Fruit fly (Drosophila melanogaster) whole organism, embryonic: ENCODE data around the gene CG43137.

Experiments used
- Ada2b ChIP-seq: fragments of 200-800 bp; sonication (Bioruptor generic); IDR thresholded peaks from 2 replicates; pipeline ENCODE4 v1.3.6; 2022; ENCODE audit warnings: missing biosample characterization, missing genetic modification characterization
- CG10209 ChIP-seq: fragments of 200-800 bp; sonication (Bioruptor generic); optimal IDR thresholded peaks from 3 replicates; lab custom pipeline; 2017; ENCODE audit warnings: missing biosample characterization, mild to moderate bottlenecking, missing genetic modification characterization, missing genetic modification reagents
- CG1024 ChIP-seq: fragments of 200-800 bp; sonication (Bioruptor generic); IDR thresholded peaks from 2 replicates; pipeline ENCODE4 v1.3.6; 2022; ENCODE audit warnings: missing biosample characterization, missing genetic modification characterization
- CG10267 ChIP-seq: fragments of 200-800 bp; sonication (Bioruptor generic); optimal IDR thresholded peaks from 2 replicates; lab custom pipeline; 2018; ENCODE audit warnings: missing biosample characterization, mild to moderate bottlenecking, missing genetic modification characterization, moderate library complexity
- CG10321 ChIP-seq: fragments of 200-800 bp; sonication (Bioruptor generic); IDR thresholded peaks from 2 replicates; pipeline ENCODE4 v1.3.6; 2022; ENCODE audit warnings: missing biosample characterization, missing genetic modification characterization
- CG13296 ChIP-seq: fragments of 200-800 bp; sonication (Bioruptor generic); optimal IDR thresholded peaks from 3 replicates; lab custom pipeline; 2018; ENCODE audit warnings: missing biosample characterization, mild to moderate bottlenecking, missing genetic modification characterization
- CG14014 ChIP-seq: fragments of 200-800 bp; sonication (Bioruptor generic); IDR thresholded peaks from 2 replicates; pipeline ENCODE4 v1.3.6; 2022; ENCODE audit warnings: missing biosample characterization, missing genetic modification characterization
- CG17328 ChIP-seq: fragments of 200-800 bp; sonication (Bioruptor generic); IDR thresholded peaks from 2 replicates; pipeline ENCODE4 v1.3.6; 2022; ENCODE audit warnings: missing biosample characterization, missing genetic modification characterization
- CG17359 ChIP-seq: fragments of 200-800 bp; sonication (Bioruptor generic); optimal IDR thresholded peaks from 3 replicates; lab custom pipeline; 2018; ENCODE audit warnings: missing biosample characterization, mild to moderate bottlenecking, missing genetic modification characterization, moderate library complexity
- CG1792 ChIP-seq: fragments of 200-800 bp; sonication (Bioruptor generic); optimal IDR thresholded peaks from 2 replicates; lab custom pipeline; 2016; ENCODE audit warnings: missing biosample characterization, missing genetic modification characterization
- CG18262 ChIP-seq: fragments of 200-800 bp; optimal IDR thresholded peaks from 3 replicates; lab custom pipeline; 2019; ENCODE audit warnings: missing biosample characterization, mild to moderate bottlenecking, missing genetic modification characterization, moderate library complexity
- CG18476 ChIP-seq: fragments of 200-800 bp; sonication (Bioruptor generic); optimal IDR thresholded peaks from 2 replicates; lab custom pipeline; 2016; ENCODE audit warnings: missing biosample characterization, mild to moderate bottlenecking, missing genetic modification characterization
- CG30431 ChIP-seq: fragments of 200-800 bp; sonication (Bioruptor generic); optimal IDR thresholded peaks from 2 replicates; lab custom pipeline; 2017; ENCODE audit warnings: missing biosample characterization, missing genetic modification characterization
- CG32767 ChIP-seq: fragments of 200-800 bp; sonication (Bioruptor generic); IDR thresholded peaks from 2 replicates; pipeline ENCODE4 v1.3.6; 2022; ENCODE audit warnings: missing biosample characterization, missing genetic modification characterization
- CG32772 ChIP-seq: fragments of 200-800 bp; sonication (Bioruptor generic); IDR thresholded peaks from 2 replicates; pipeline ENCODE4 v1.3.6; 2022; ENCODE audit warnings: missing biosample characterization, missing genetic modification characterization
- CG4820 ChIP-seq: fragments of 200-800 bp; sonication (Bioruptor generic); optimal IDR thresholded peaks from 3 replicates; lab custom pipeline; 2016; ENCODE audit warnings: missing biosample characterization, missing genetic modification characterization
- CG6254 ChIP-seq: fragments of 200-800 bp; sonication (Bioruptor generic); optimal IDR thresholded peaks from 3 replicates; lab custom pipeline; 2017; ENCODE audit warnings: mild to moderate bottlenecking, missing biosample characterization, missing genetic modification reagents, missing genetic modification characterization
- CG8089 ChIP-seq: fragments of 200-800 bp; sonication (Bioruptor generic); optimal IDR thresholded peaks from 3 replicates; lab custom pipeline; 2016; ENCODE audit warnings: missing biosample characterization, missing genetic modification characterization
- CG8765 ChIP-seq: fragments of 200-800 bp; sonication (Bioruptor generic); IDR thresholded peaks from 2 replicates; pipeline ENCODE4 v1.3.6; 2022; ENCODE audit warnings: missing biosample characterization, missing genetic modification characterization
- CG9609 ChIP-seq: fragments of 200-800 bp; sonication (Bioruptor generic); optimal IDR thresholded peaks from 3 replicates; lab custom pipeline; 2016; ENCODE audit warnings: missing biosample characterization, missing genetic modification characterization
- Camta ChIP-seq: fragments of 200-800 bp; sonication (Bioruptor generic); optimal IDR thresholded peaks from 2 replicates; lab custom pipeline; 2016; ENCODE audit warnings: missing biosample characterization, missing genetic modification characterization
- Dref ChIP-seq: fragments of 200-800 bp; sonication (Bioruptor generic); IDR thresholded peaks from 2 replicates; pipeline ENCODE4 v1.3.6; 2022; ENCODE audit warnings: missing biosample characterization, missing genetic modification characterization
- Fer1 ChIP-seq: fragments of 200-800 bp; sonication (Bioruptor generic); optimal IDR thresholded peaks from 2 replicates; lab custom pipeline; 2017; ENCODE audit warnings: missing biosample characterization, mild to moderate bottlenecking, missing genetic modification characterization
- Max ChIP-seq: fragments of 200-800 bp; sonication (Bioruptor generic); optimal IDR thresholded peaks from 2 replicates; lab custom pipeline; 2016; ENCODE audit warnings: missing biosample characterization, mild to moderate bottlenecking, missing genetic modification characterization
- Meics ChIP-seq: fragments of 200-800 bp; sonication (Bioruptor generic); optimal IDR thresholded peaks from 2 replicates; lab custom pipeline; 2017; ENCODE audit warnings: missing biosample characterization, mild to moderate bottlenecking, missing genetic modification characterization
- NC2α ChIP-seq: fragments of 200-800 bp; sonication (Bioruptor generic); optimal IDR thresholded peaks from 2 replicates; lab custom pipeline; 2016; ENCODE audit warnings: missing biosample characterization, missing genetic modification characterization
- NC2β ChIP-seq: fragments of 200-800 bp; sonication (Bioruptor generic); optimal IDR thresholded peaks from 2 replicates; lab custom pipeline; 2016; ENCODE audit warnings: missing biosample characterization, missing genetic modification characterization
- Neu2 ChIP-seq: fragments of 200-800 bp; sonication (Bioruptor generic); optimal IDR thresholded peaks from 3 replicates; lab custom pipeline; 2016; ENCODE audit warnings: missing biosample characterization, missing genetic modification characterization, borderline replicate concordance
- Oli ChIP-seq: fragments of 200-800 bp; sonication (Bioruptor generic); optimal IDR thresholded peaks from 2 replicates; lab custom pipeline; 2018; ENCODE audit warnings: missing biosample characterization, mild to moderate bottlenecking, missing genetic modification characterization, moderate library complexity
- Opbp ChIP-seq: fragments of 200-800 bp; sonication (Bioruptor generic); IDR thresholded peaks from 3 replicates; pipeline ENCODE4 v1.3.6; 2022; ENCODE audit warnings: missing biosample characterization, missing genetic modification characterization; ENCODE audit not compliant: partially characterized antibody
- PHDP ChIP-seq: fragments of 200-800 bp; sonication (Bioruptor generic); optimal IDR thresholded peaks from 3 replicates; lab custom pipeline; 2018; ENCODE audit warnings: missing biosample characterization, mild to moderate bottlenecking, missing genetic modification characterization, moderate library complexity
- Ptx1 ChIP-seq: fragments of 200-800 bp; sonication (Bioruptor generic); IDR thresholded peaks from 2 replicates; pipeline ENCODE4 v1.3.6; 2022; ENCODE audit warnings: missing biosample characterization, missing genetic modification characterization
- TFAM ChIP-seq: fragments of 200-800 bp; sonication (Bioruptor generic); optimal IDR thresholded peaks from 2 replicates; lab custom pipeline; 2017; ENCODE audit warnings: missing biosample characterization, missing genetic modification characterization, inconsistent platforms
- crc ChIP-seq: fragments of 200-800 bp; sonication (Bioruptor generic); optimal IDR thresholded peaks from 2 replicates; lab custom pipeline; 2016; ENCODE audit warnings: missing biosample characterization, missing genetic modification characterization
- danr ChIP-seq: fragments of 200-800 bp; sonication (Bioruptor generic); IDR thresholded peaks from 2 replicates; pipeline ENCODE4 v1.3.6; 2022; ENCODE audit warnings: missing biosample characterization, missing genetic modification characterization
- dati ChIP-seq: fragments of 200-800 bp; sonication (Bioruptor generic); IDR thresholded peaks from 2 replicates; pipeline ENCODE4 v1.3.6; 2022; ENCODE audit warnings: missing biosample characterization, missing genetic modification characterization
- dimm ChIP-seq: fragments of 200-800 bp; sonication (Bioruptor generic); IDR thresholded peaks from 2 replicates; pipeline ENCODE4 v1.3.6; 2022; ENCODE audit warnings: missing biosample characterization, missing genetic modification characterization
- disco-r ChIP-seq: fragments of 200-800 bp; sonication (Bioruptor generic); optimal IDR thresholded peaks from 2 replicates; lab custom pipeline; 2016; ENCODE audit warnings: missing biosample characterization, missing genetic modification characterization
- exex ChIP-seq: fragments of 200-800 bp; sonication (Bioruptor generic); optimal IDR thresholded peaks from 4 replicates; lab custom pipeline; 2018; ENCODE audit warnings: missing biosample characterization, mild to moderate bottlenecking, missing genetic modification characterization, moderate library complexity
- fd96Cb ChIP-seq: fragments of 200-800 bp; sonication (Bioruptor generic); optimal IDR thresholded peaks from 2 replicates; lab custom pipeline; 2018; ENCODE audit warnings: missing biosample characterization, mild to moderate bottlenecking, missing genetic modification characterization, moderate library complexity
- gro ChIP-seq: fragments of 200-800 bp; sonication (Bioruptor generic); optimal IDR thresholded peaks from 2 replicates; lab custom pipeline; 2016; ENCODE audit warnings: missing biosample characterization, missing genetic modification characterization
- kah ChIP-seq: fragments of 200-800 bp; sonication (Bioruptor generic); optimal IDR thresholded peaks from 2 replicates; lab custom pipeline; 2018; ENCODE audit warnings: missing biosample characterization, mild to moderate bottlenecking, missing genetic modification characterization
- ken ChIP-seq: fragments of 200-800 bp; sonication (Bioruptor generic); IDR thresholded peaks from 3 replicates; pipeline ENCODE4 v1.3.6; 2022; ENCODE audit warnings: missing biosample characterization, missing genetic modification characterization
- mam ChIP-seq: fragments of 200-800 bp; sonication (Bioruptor generic); optimal IDR thresholded peaks from 3 replicates; lab custom pipeline; 2016; ENCODE audit warnings: missing biosample characterization, missing genetic modification characterization
- p53 ChIP-seq: fragments of 200-800 bp; sonication (Bioruptor generic); optimal IDR thresholded peaks from 2 replicates; lab custom pipeline; 2016; ENCODE audit warnings: missing biosample characterization, missing genetic modification characterization
- prd ChIP-seq, 3 experiments: fragments of >200 bp in 2 of 3; fragments of 200-800 bp in 1 of 3; sonication (Bioruptor generic) in 1 of 3; optimal IDR thresholded peaks in 2 of 3; IDR thresholded peaks in 1 of 3; 2 replicates in 2 of 3; 3 replicates in 1 of 3; pipeline versions ENCODE4 v1.3.6 to Lab custom; 2017 to 2022; ENCODE audit warnings: missing biosample characterization in 1 of 3, missing genetic modification characterization in 1 of 3
- pros ChIP-seq: fragments of 200-800 bp; sonication (Bioruptor generic); optimal IDR thresholded peaks from 3 replicates; lab custom pipeline; 2019; ENCODE audit warnings: missing biosample characterization, mild to moderate bottlenecking, missing genetic modification characterization, moderate library complexity
- ro ChIP-seq: fragments of 200-800 bp; sonication (Bioruptor generic); IDR thresholded peaks from 2 replicates; pipeline ENCODE4 v1.3.6; 2022; ENCODE audit warnings: missing biosample characterization, missing genetic modification characterization
- slbo ChIP-seq: fragments of 200-800 bp; sonication (Bioruptor generic); IDR thresholded peaks from 2 replicates; pipeline ENCODE4 v1.3.6; 2022; ENCODE audit warnings: missing biosample characterization, missing genetic modification characterization
- so ChIP-seq: fragments of 200-800 bp; sonication (Bioruptor generic); IDR thresholded peaks from 3 replicates; pipeline ENCODE4 v1.3.6; 2022; ENCODE audit warnings: missing biosample characterization, missing genetic modification characterization
- usp ChIP-seq: fragments of >200 bp; optimal IDR thresholded peaks from 2 replicates; lab custom pipeline; 2017; ENCODE audit warnings: missing biosample characterization, missing genetic modification characterization
- zen ChIP-seq: fragments of 200-800 bp; sonication (Bioruptor generic); optimal IDR thresholded peaks from 3 replicates; lab custom pipeline; 2018; ENCODE audit warnings: missing biosample characterization, mild to moderate bottlenecking, missing genetic modification characterization, moderate library complexity

CG43137 gene

dm6 chrX:5888933-5889332, 24.0 kb upstream of the CG43137 start (continued):
- TF ChIP-seq CG8765 (GFP tag; lab: Robert Waterston, UW), result no peak
- peak; percentile 10 for TF ChIP-seq Meics (GFP tag; lab: Kevin White, UChicago)
- no peak for TF ChIP-seq CG32767 (GFP tag; lab: Robert Waterston, UW)
- no peak for TF ChIP-seq CG10209 (GFP tag; lab: Kevin White, UChicago)
- TF ChIP-seq CG17328 (GFP tag; lab: Robert Waterston, UW), result no peak
- peak; percentile 76 for TF ChIP-seq pros (GFP tag; lab: Kevin White, UChicago)
- peak; percentile 17 for TF ChIP-seq fd96Cb (tag; lab: Kevin White, UChicago)
- peak; percentile 24 for TF ChIP-seq Oli
- TF ChIP-seq CG17359, result peak; percentile 30
- no peak for TF ChIP-seq Camta (GFP tag; lab: Kevin White, UChicago)
- peak; percentile 44; the same call in 1 of the 3 replicates for TF ChIP-seq so (GFP tag; lab: Robert Waterston, UW)
- peak; percentile 27 for TF ChIP-seq CG6254 (GFP tag; lab: Kevin White, UChicago)
- TF ChIP-seq Opbp (GFP tag; lab: Robert Waterston, UW), result no peak
- no peak for TF ChIP-seq Dref (GFP tag; lab: Robert Waterston, UW)
- peak; percentile 2 for TF ChIP-seq Fer1 (GFP tag; lab: Kevin White, UChicago)
- no peak for TF ChIP-seq CG18476 (GFP tag; lab: Kevin White, UChicago)
- TF ChIP-seq NC2β (GFP tag; lab: Kevin White, UChicago), result peak; percentile 56
- no peak for TF ChIP-seq CG9609 (GFP tag; lab: Kevin White, UChicago)
- no peak for TF ChIP-seq dati (GFP tag; lab: Robert Waterston, UW)
- no peak for TF ChIP-seq ro (GFP tag; lab: Robert Waterston, UW)
- no peak for TF ChIP-seq Neu2 (GFP tag; lab: Kevin White, UChicago)
- 0 out of 3 replicates have a peak, but pooled peaks have one; percentile 48 for TF ChIP-seq ken (GFP tag; lab: Robert Waterston, UW)
- no peak for TF ChIP-seq CG30431
- TF ChIP-seq Ptx1 (GFP tag; lab: Robert Waterston, UW), result 0 out of 2 replicates have a peak, but pooled peaks have one; percentile 15
- TF ChIP-seq prd (optimal IDR thresholded peaks at IDR 0.05; lab: Kevin White, UChicago), result no peak
- TF ChIP-seq prd (GFP tag; IDR thresholded peaks at IDR 0.05; lab: Robert Waterston, UW), result peak; percentile 42; the same call in 2 of the 3 replicates
- TF ChIP-seq danr, result no peak
- TF ChIP-seq CG10321 (GFP tag; lab: Robert Waterston, UW), result no peak
- no peak for TF ChIP-seq crc
- TF ChIP-seq CG1024 (GFP tag; lab: Robert Waterston, UW), result no peak
- TF ChIP-seq kah (GFP tag; lab: Kevin White, UChicago), result no peak
- no peak for TF ChIP-seq disco-r (GFP tag; lab: Kevin White, UChicago)
- TF ChIP-seq slbo (GFP tag; lab: Robert Waterston, UW), result peak; percentile 37; the same call in 1 of the 2 replicates
- no peak for TF ChIP-seq Max (GFP tag; lab: Kevin White, UChicago)
- TF ChIP-seq CG1792 (GFP tag; lab: Kevin White, UChicago), result no peak
- no peak for TF ChIP-seq usp
- no peak for TF ChIP-seq CG32772 (GFP tag; lab: Robert Waterston, UW)
- no peak for TF ChIP-seq gro (GFP tag; lab: Kevin White, UChicago)
- no peak for TF ChIP-seq Ada2b (GFP tag; lab: Robert Waterston, UW)
- TF ChIP-seq NC2α, result no peak
- TF ChIP-seq zen (tag; lab: Kevin White, UChicago), result no peak
- peak; percentile 18 for TF ChIP-seq CG18262 (tag; lab: Kevin White, UChicago)
- no peak for TF ChIP-seq CG14014
- no peak for TF ChIP-seq PHDP (tag; lab: Kevin White, UChicago)
- TF ChIP-seq TFAM (GFP tag; lab: Kevin White, UChicago), result no peak
- TF ChIP-seq CG10267, result peak; percentile 33
- TF ChIP-seq dimm, result no peak
- TF ChIP-seq CG13296, result no peak
- TF ChIP-seq CG4820 (GFP tag; lab: Kevin White, UChicago), result no peak
- TF ChIP-seq p53 (GFP tag; lab: Kevin White, UChicago), result no peak
- TF ChIP-seq CG8089 (GFP tag; lab: Kevin White, UChicago), result no peak
- TF ChIP-seq mam (GFP tag; lab: Kevin White, UChicago), result peak; percentile 34
- no peak for TF ChIP-seq exex (tag; lab: Kevin White, UChicago)
